Fruit fly (Drosophila melanogaster) whole organism, wandering third instar larva: ENCODE data around the gene CG14969.

Source experiments
- Hr78 ChIP-seq: fragments of >200 bp; optimal IDR thresholded peaks from 2 replicates; lab custom pipeline; 2017; ENCODE audit warnings: missing biosample characterization, missing genetic modification characterization
- Myc ChIP-seq: fragments of >200 bp; optimal IDR thresholded peaks from 2 replicates; lab custom pipeline; 2017
- br ChIP-seq: fragments of 200-800 bp; sonication (Bioruptor generic); optimal IDR thresholded peaks from 2 replicates; lab custom pipeline; 2016; ENCODE audit warnings: missing biosample characterization, missing genetic modification characterization
- fru ChIP-seq: fragments of 200-800 bp; sonication (Bioruptor generic); optimal IDR thresholded peaks from 3 replicates; lab custom pipeline; 2016; ENCODE audit warnings: missing biosample characterization, mild to moderate bottlenecking, missing genetic modification characterization
- h ChIP-seq: fragments of 200-800 bp; sonication (Bioruptor generic); optimal IDR thresholded peaks from 3 replicates; lab custom pipeline; 2016; ENCODE audit warnings: missing biosample characterization, mild to moderate bottlenecking, missing genetic modification characterization
- pan ChIP-seq: fragments of >200 bp; optimal IDR thresholded peaks from 2 replicates; lab custom pipeline; 2017
- psq ChIP-seq: fragments of 200-800 bp; sonication (Bioruptor generic); optimal IDR thresholded peaks from 3 replicates; lab custom pipeline; 2017; ENCODE audit warnings: missing biosample characterization, mild to moderate bottlenecking, missing genetic modification characterization, moderate library complexity
- tai ChIP-seq: sonication (Bioruptor generic); optimal IDR thresholded peaks from 2 replicates; lab custom pipeline; 2016; ENCODE audit warnings: missing biosample characterization, missing genetic modification characterization
- usp ChIP-seq: fragments of >200 bp; optimal IDR thresholded peaks from 2 replicates; lab custom pipeline; 2017; ENCODE audit warnings: missing biosample characterization, missing genetic modification characterization

dm6 chr3L:3349825-3350123 lies 15.0 kb upstream of the CG14969 start:
- TF ChIP-seq h (GFP tag; lab: Kevin White, UChicago) (no peak), fru (GFP tag; lab: Kevin White, UChicago) (no peak), tai (no peak), Hr78 (GFP tag; lab: Kevin White, UChicago) (no peak), pan (lab: Kevin White, UChicago) (no peak), usp (GFP tag; lab: Kevin White, UChicago) (no peak), psq (no peak), Myc (lab: Kevin White, UChicago) (no peak), br (no peak)
